Worm (Caenorhabditis elegans): ENCODE measurements around the gene C05D12.3.
A peak's percentile ranks its signal among the peaks of the same experiment; 100 is the strongest.

The C05D12.3 gene

ce11 chrII:11450882-11451281 is 25.8 kb downstream of the C05D12.3 start:
- no peak for TF ChIP-seq W03F9.2 (tag; optimal IDR thresholded peaks at IDR 0.05)
- no peak for TF ChIP-seq him-1 (tag; optimal IDR thresholded peaks at IDR 0.05)
- no peak for TF ChIP-seq dao-5 (tag; optimal IDR thresholded peaks at IDR 0.05)

ce11 chrII:11451738-11452137 is 26.7 kb downstream of the C05D12.3 start:
- TF ChIP-seq dao-5 (tag; optimal IDR thresholded peaks at IDR 0.05), result no peak
- TF ChIP-seq him-1 (tag; optimal IDR thresholded peaks at IDR 0.05), result no peak
- TF ChIP-seq W03F9.2 (tag; optimal IDR thresholded peaks at IDR 0.05), result no peak

- TF ChIP-seq him-1 (tag; optimal IDR thresholded peaks at IDR 0.05) (no peak), W03F9.2 (tag; optimal IDR thresholded peaks at IDR 0.05) (no peak), dao-5 (tag; optimal IDR thresholded peaks at IDR 0.05) (no peak)
Observed at ce11 chrII:11452498-11453005, 27.5 kb downstream of the C05D12.3 start, which contains the start of gene rsp-2. TSS of gene rsp-2 (minus strand) at chrII:11452955.

- peak; percentile 96 for TF ChIP-seq W03F9.2 (tag; optimal IDR thresholded peaks at IDR 0.05)
- peak; percentile 64 for TF ChIP-seq him-1 (tag; optimal IDR thresholded peaks at IDR 0.05)
- peak; percentile 39 for TF ChIP-seq dao-5 (tag; optimal IDR thresholded peaks at IDR 0.05)
Observed at ce11 chrII:11453025-11453424, 28.0 kb downstream of the C05D12.3 start, which contains the start of gene rsp-1. TSS of gene rsp-1 (plus strand) at chrII:11453362.

ce11 chrII:11453639-11454038 is 28.6 kb downstream of the C05D12.3 start:
- TF ChIP-seq dao-5 (tag; optimal IDR thresholded peaks at IDR 0.05) (no peak), W03F9.2 (tag; optimal IDR thresholded peaks at IDR 0.05) (no peak)

- TF ChIP-seq dao-5 (tag; optimal IDR thresholded peaks at IDR 0.05) (no peak), him-1 (tag; optimal IDR thresholded peaks at IDR 0.05) (no peak), W03F9.2 (tag; optimal IDR thresholded peaks at IDR 0.05) (no peak)
Observed at ce11 chrII:11455140-11455539, 30.1 kb downstream of the C05D12.3 start.

- TF ChIP-seq W03F9.2 (tag; optimal IDR thresholded peaks at IDR 0.05) (no peak), him-1 (tag; optimal IDR thresholded peaks at IDR 0.05) (no peak), dao-5 (tag; optimal IDR thresholded peaks at IDR 0.05) (no peak)
Observed at ce11 chrII:11455715-11456114, 30.6 kb downstream of the C05D12.3 start.

ce11 chrII:11459883-11460282 is 34.8 kb downstream of the C05D12.3 start:
- TF ChIP-seq W03F9.2 (tag; optimal IDR thresholded peaks at IDR 0.05), result no peak
- TF ChIP-seq him-1 (tag; optimal IDR thresholded peaks at IDR 0.05), result no peak
- no peak for TF ChIP-seq dao-5 (tag; optimal IDR thresholded peaks at IDR 0.05)

- TF ChIP-seq him-1 (tag; optimal IDR thresholded peaks at IDR 0.05) (no peak), dao-5 (tag; optimal IDR thresholded peaks at IDR 0.05) (no peak), W03F9.2 (tag; optimal IDR thresholded peaks at IDR 0.05) (no peak)
Observed at ce11 chrII:11463899-11464298, 38.8 kb downstream of the C05D12.3 start.

ce11 chrII:11464427-11464944 is 39.4 kb downstream of the C05D12.3 start, which contains the start of the genes aars-1 and rga-1:
TSS of gene aars-1 (minus strand) at chrII:11464497.
TSS of gene rga-1 (plus strand) at chrII:11464894.
- peak; percentile 47 for TF ChIP-seq W03F9.2 (tag; optimal IDR thresholded peaks at IDR 0.05)
- no peak for TF ChIP-seq him-1 (tag; optimal IDR thresholded peaks at IDR 0.05)

- TF ChIP-seq dao-5 (tag; optimal IDR thresholded peaks at IDR 0.05) (no peak), W03F9.2 (tag; optimal IDR thresholded peaks at IDR 0.05) (no peak), him-1 (tag; optimal IDR thresholded peaks at IDR 0.05) (no peak)
Observed at ce11 chrII:11467541-11467940, 42.5 kb downstream of the C05D12.3 start, which contains the start of gene klp-17. TSS of gene klp-17 (minus strand) at chrII:11467641.

- no peak for TF ChIP-seq him-1 (tag; optimal IDR thresholded peaks at IDR 0.05)
- no peak for TF ChIP-seq W03F9.2 (tag; optimal IDR thresholded peaks at IDR 0.05)
- TF ChIP-seq dao-5 (tag; optimal IDR thresholded peaks at IDR 0.05), result no peak
Observed at ce11 chrII:11469574-11470108, 44.6 kb downstream of the C05D12.3 start, which contains the start of gene cisd-1. TSS of gene cisd-1 (minus strand) at chrII:11469624.

ce11 chrII:11471916-11472315 is 46.9 kb downstream of the C05D12.3 start, which contains the start of gene mfn-1:
TSS of gene mfn-1 (minus strand) at chrII:11472016.
- TF ChIP-seq dao-5 (tag; optimal IDR thresholded peaks at IDR 0.05), result no peak
- no peak for TF ChIP-seq W03F9.2 (tag; optimal IDR thresholded peaks at IDR 0.05)
- TF ChIP-seq him-1 (tag; optimal IDR thresholded peaks at IDR 0.05), result no peak

ce11 chrII:11472542-11472941 is 47.5 kb downstream of the C05D12.3 start:
- TF ChIP-seq W03F9.2 (tag; optimal IDR thresholded peaks at IDR 0.05) (no peak), dao-5 (tag; optimal IDR thresholded peaks at IDR 0.05) (no peak), him-1 (tag; optimal IDR thresholded peaks at IDR 0.05) (no peak)
